Worm (Caenorhabditis elegans): ENCODE results near the gene obr-2.

Gene obr-2

DNA sequence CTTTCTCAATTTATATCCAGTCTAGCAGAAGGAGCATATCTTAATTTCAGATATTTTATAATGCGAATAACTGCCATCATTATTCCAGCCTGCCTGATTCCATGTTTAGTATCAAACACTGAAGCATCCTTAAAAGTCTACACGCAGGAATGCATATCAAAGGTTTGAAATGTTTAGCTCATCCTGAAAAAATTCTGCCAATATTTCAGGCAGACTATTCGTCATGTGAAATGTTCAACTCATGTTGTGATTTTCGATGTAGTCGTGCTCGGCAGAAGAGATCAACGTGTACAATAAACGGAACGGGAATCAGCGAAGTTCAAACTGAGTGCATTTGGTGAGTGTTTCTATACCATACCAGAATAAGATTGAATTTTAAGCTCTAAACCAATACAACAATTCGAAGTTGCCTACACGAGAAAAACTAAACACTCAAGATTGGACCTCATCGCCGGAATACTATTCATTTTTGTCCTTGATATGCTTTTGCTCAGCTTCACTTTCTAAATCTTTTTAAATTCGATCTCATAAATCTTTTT lies 14.5 kb downstream of the obr-2 start, which contains the start of gene T01C3.11:
Gene T01C3.11, plus strand, starts transcription at position 51 of the 539 bp plus-strand sequence.
- no peak for TF ChIP-seq dao-5 (tag; optimal IDR thresholded peaks at IDR 0.05)
- no peak for TF ChIP-seq W03F9.2 (tag; optimal IDR thresholded peaks at IDR 0.05)
- TF ChIP-seq him-1 (tag; optimal IDR thresholded peaks at IDR 0.05), result no peak

- no peak for TF ChIP-seq him-1 (tag; optimal IDR thresholded peaks at IDR 0.05)
- no peak for TF ChIP-seq dao-5 (tag; optimal IDR thresholded peaks at IDR 0.05)
- TF ChIP-seq W03F9.2 (tag; optimal IDR thresholded peaks at IDR 0.05), result no peak
These were observed 17.8 kb downstream of the obr-2 start, which contains the start of gene irld-14 for ce11 chrV:14996236-14996635. TSS of gene irld-14 (plus strand) at chrV:14996536.

- TF ChIP-seq W03F9.2 (tag; optimal IDR thresholded peaks at IDR 0.05) (no peak), him-1 (tag; optimal IDR thresholded peaks at IDR 0.05) (no peak), dao-5 (tag; optimal IDR thresholded peaks at IDR 0.05) (no peak)
These were observed 20.4 kb downstream of the obr-2 start, which contains the start of gene fil-1 for ce11 chrV:14993620-14994019. TSS of gene fil-1 (plus strand) at chrV:14993838.

DNA sequence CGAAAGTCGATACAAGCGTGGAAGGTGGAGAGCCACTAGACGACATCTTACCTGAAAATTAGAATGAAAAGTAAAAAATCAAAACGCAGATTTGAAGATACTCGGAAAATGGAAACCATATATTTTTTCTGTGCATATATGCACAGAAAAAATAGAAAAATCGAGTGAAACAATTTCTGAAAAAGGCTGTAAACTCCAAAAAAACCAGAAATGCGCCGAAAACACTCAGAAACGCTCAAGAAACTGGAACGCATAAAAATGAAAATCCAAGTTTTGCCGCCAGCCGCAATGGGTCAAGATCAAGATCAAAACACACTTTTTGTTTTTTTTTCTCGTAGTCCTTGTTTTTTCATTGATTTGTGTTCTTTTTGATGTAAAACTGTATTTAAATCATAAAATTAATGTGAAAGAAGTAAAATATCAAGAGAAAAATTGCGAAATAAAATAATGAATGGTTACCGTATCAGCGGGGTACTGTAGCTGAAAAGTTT lies 21.4 kb downstream of the obr-2 start, which contains the start of gene T01C3.3:
Gene T01C3.3, minus strand, starts transcription at position 51 of the 491 bp plus-strand sequence.
- TF ChIP-seq him-1 (tag; optimal IDR thresholded peaks at IDR 0.05) (no peak), W03F9.2 (tag; optimal IDR thresholded peaks at IDR 0.05) (no peak), dao-5 (tag; optimal IDR thresholded peaks at IDR 0.05) (no peak)

DNA sequence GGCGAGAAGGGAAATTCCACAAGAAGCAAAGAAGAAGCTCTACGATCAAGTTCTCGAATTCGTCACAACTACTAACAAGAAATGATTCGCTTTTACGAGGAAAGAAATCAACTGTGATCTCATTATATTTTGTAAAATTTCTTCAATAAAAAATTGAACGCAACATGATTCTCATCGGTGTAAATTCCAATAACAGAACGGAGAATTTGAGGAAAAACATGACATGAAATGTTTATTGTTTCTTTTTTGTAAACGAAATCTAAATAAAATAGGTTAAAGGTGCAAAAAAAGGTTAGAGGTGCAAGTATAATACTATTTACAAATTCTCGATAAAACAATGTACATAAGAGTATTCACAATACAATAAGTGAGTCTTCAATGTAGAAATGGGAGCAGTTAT lies 22.6 kb downstream of the obr-2 start:
- TF ChIP-seq W03F9.2 (tag; optimal IDR thresholded peaks at IDR 0.05), result no peak

DNA sequence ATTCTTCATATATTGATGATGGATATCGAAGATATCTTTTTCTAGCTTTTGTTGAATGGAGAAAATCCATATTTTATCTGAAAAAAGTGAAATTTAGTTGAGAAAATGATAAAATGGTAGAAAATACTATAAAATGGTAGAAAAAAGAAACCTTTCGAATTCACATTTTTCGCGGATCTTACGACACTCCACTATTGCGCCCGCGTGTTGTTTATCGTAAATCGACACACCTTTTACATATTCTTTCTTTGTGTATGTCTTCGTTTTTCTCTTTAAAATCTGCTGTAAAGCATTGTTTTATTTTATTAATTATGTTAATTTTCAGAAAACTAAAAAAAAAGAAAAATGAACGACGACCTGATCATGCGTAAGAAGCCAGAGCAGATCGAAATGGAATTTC lies 23.2 kb downstream of the obr-2 start, which contains the start of the genes cdt-2 and T01C3.2:
Gene cdt-2, minus strand, starts transcription at position 284 of the 400 bp plus-strand sequence.
Gene T01C3.2, plus strand, starts transcription at position 326 of the 400 bp plus-strand sequence.
- no peak for TF ChIP-seq dao-5 (tag; optimal IDR thresholded peaks at IDR 0.05)
- TF ChIP-seq W03F9.2 (tag; optimal IDR thresholded peaks at IDR 0.05), result no peak
- TF ChIP-seq him-1 (tag; optimal IDR thresholded peaks at IDR 0.05), result no peak

DNA sequence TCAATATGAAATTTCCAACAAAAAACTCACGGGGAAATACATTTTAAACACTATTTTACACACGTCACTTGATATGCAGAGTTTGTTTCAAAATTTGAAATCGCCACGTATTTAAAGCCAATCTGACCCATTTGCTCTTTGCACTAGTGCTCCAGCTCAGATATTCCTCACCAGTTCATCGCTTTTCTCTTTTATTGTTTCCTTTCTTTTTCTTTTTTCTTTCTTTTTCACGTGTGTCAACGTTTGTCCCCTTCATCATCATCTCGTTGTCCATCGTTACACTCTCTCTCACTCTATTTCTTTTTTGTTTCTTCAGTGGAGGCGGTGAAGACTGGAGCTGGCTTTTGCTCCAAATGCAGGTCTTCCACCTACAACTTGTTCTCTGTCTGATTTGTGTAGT lies 29.5 kb downstream of the obr-2 start, which contains the start of gene F02D8.4:
Gene F02D8.4, plus strand, starts transcription at position 301 of the 400 bp plus-strand sequence.
- TF ChIP-seq him-1 (tag; optimal IDR thresholded peaks at IDR 0.05), result no peak

DNA sequence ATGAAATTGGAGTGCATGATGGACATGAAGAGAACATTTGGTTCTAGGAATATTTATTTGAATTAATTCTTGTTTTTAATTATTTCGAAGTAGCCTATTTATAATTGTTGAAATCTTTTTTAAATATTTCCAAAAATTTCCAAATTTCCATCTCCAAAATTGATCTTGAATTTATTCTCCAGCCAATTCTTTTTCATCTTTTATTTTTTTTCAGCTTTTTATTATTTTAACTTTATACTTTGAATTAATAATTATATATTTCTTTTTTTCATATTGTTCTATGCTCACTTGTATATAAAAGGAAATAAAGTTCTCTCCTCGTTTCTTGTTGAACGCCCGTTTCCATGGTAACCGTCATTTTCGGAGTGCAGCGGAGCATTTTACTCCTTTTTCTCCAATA lies 34.1 kb downstream of the obr-2 start, which contains the start of gene xbx-1:
Gene xbx-1, plus strand, starts transcription at position 301 of the 400 bp plus-strand sequence.
- TF ChIP-seq him-1 (tag; optimal IDR thresholded peaks at IDR 0.05) (no peak), W03F9.2 (tag; optimal IDR thresholded peaks at IDR 0.05) (no peak), dao-5 (tag; optimal IDR thresholded peaks at IDR 0.05) (no peak)

DNA sequence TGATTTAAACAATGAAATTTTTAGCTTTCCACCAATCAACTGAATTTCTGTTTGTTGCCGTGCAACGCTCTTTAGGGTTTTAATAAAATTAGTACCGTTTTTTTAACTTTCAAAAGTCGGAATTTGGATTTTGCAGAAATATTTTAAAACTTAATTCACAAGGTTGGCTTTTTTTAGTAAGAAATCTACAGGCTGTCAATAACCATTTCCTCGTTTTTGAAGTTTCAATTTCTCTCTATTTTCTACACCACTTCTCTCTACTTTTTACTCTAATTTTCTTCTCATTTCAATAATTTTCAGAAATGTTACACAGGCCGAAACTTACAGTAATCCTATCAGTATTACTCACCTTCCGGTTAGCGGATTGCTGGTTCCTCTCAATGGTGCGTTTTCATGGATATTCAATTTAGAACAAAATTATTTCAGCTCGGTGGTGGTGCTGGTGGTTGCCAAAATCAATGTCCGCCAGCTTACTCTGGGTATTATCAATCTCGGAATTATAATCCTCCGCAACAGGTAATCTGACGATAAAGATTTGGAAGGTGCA lies 35.8 kb downstream of the obr-2 start, which contains the start of the genes grd-12 and F02D8.1:
Gene grd-12, plus strand, starts transcription at position 301 of the 547 bp plus-strand sequence.
Gene F02D8.1, minus strand, starts transcription at position 497 of the 547 bp plus-strand sequence.
- TF ChIP-seq W03F9.2 (tag; optimal IDR thresholded peaks at IDR 0.05) (no peak), dao-5 (tag; optimal IDR thresholded peaks at IDR 0.05) (no peak), him-1 (tag; optimal IDR thresholded peaks at IDR 0.05) (no peak)

ce11 chrV:14971136-14971535 lies 42.9 kb downstream of the obr-2 start, which contains the start of gene nlp-59:
TSS of gene nlp-59 (plus strand) at chrV:14971436.
- TF ChIP-seq W03F9.2 (tag; optimal IDR thresholded peaks at IDR 0.05), result no peak
- TF ChIP-seq dao-5 (tag; optimal IDR thresholded peaks at IDR 0.05), result no peak
- no peak for TF ChIP-seq him-1 (tag; optimal IDR thresholded peaks at IDR 0.05)
